Worm (Caenorhabditis elegans) whole organism, late embryonic: ENCODE data around the gene nhr-184.

Experiments
- C08G9.2 ChIP-seq: sonication (generic microtip); optimal IDR thresholded peaks from 2 replicates; lab custom pipeline; 2016; ENCODE audit warnings: mild to moderate bottlenecking, missing genetic modification characterization, moderate library complexity, missing compliant biosample characterization
- F13H6.1 ChIP-seq: sonication (generic microtip); optimal IDR thresholded peaks from 2 replicates; lab custom pipeline; 2016; ENCODE audit warnings: missing genetic modification characterization, missing compliant biosample characterization
- Y22D7AL.16 ChIP-seq: sonication (generic microtip); optimal IDR thresholded peaks from 2 replicates; lab custom pipeline; 2016; ENCODE audit warnings: missing genetic modification characterization, missing compliant biosample characterization
- ceh-24 ChIP-seq: sonication (generic microtip); optimal IDR thresholded peaks from 2 replicates; lab custom pipeline; 2016; ENCODE audit warnings: mild to moderate bottlenecking, missing genetic modification characterization, missing compliant biosample characterization
- ceh-31 ChIP-seq: sonication (generic microtip); optimal IDR thresholded peaks from 2 replicates; lab custom pipeline; 2016; ENCODE audit warnings: missing genetic modification characterization, missing compliant biosample characterization
- ceh-45 ChIP-seq: fragments of 200-800 bp; sonication (Bioruptor generic); IDR thresholded peaks from 2 replicates; pipeline ENCODE4 v1.3.6; 2022; ENCODE audit warnings: missing genetic modification reagents, missing genetic modification characterization, missing compliant biosample characterization
- ceh-48 ChIP-seq: sonication (generic microtip); optimal IDR thresholded peaks from 2 replicates; lab custom pipeline; 2016; ENCODE audit warnings: missing genetic modification characterization, inconsistent platforms, missing compliant biosample characterization
- dmd-4 ChIP-seq: sonication (generic microtip); optimal IDR thresholded peaks from 2 replicates; lab custom pipeline; 2016; ENCODE audit warnings: borderline replicate concordance, missing genetic modification characterization, missing compliant biosample characterization
- dve-1 ChIP-seq: sonication (generic microtip); optimal IDR thresholded peaks from 2 replicates; lab custom pipeline; 2017; ENCODE audit warnings: antibody characterized with exemption, mild to moderate bottlenecking, missing genetic modification characterization, missing compliant biosample characterization
- elt-2 ChIP-seq: sonication (generic microtip); optimal IDR thresholded peaks from 2 replicates; lab custom pipeline; 2016; ENCODE audit warnings: missing genetic modification reagents, missing genetic modification characterization, missing compliant biosample characterization
- lin-11 ChIP-seq: fragments of 200-800 bp; sonication (Bioruptor generic); optimal IDR thresholded peaks from 2 replicates; lab custom pipeline; 2018; ENCODE audit warnings: mild to moderate bottlenecking, missing genetic modification characterization, missing compliant biosample characterization
- madf-2 ChIP-seq: sonication (generic microtip); optimal IDR thresholded peaks from 2 replicates; lab custom pipeline; 2017; ENCODE audit warnings: missing genetic modification characterization, missing compliant biosample characterization
- nhr-232 ChIP-seq: sonication (generic microtip); optimal IDR thresholded peaks from 2 replicates; lab custom pipeline; 2016; ENCODE audit warnings: missing genetic modification characterization, missing compliant biosample characterization
- pha-2 ChIP-seq: sonication (generic microtip); optimal IDR thresholded peaks from 2 replicates; lab custom pipeline; 2017; ENCODE audit warnings: mild to moderate bottlenecking, missing genetic modification characterization, missing compliant biosample characterization
- pha-4 ChIP-seq: fragments of 150-350 bp; optimal IDR thresholded peaks from 2 replicates; lab custom pipeline; 2018; ENCODE audit warnings: missing biosample characterization, missing genetic modification reagents, missing genetic modification characterization
- rnt-1 ChIP-seq: sonication (generic microtip); optimal IDR thresholded peaks from 2 replicates; lab custom pipeline; 2016; ENCODE audit warnings: missing genetic modification characterization, missing compliant biosample characterization
- sdc-2 ChIP-seq: sonication (generic microtip); optimal IDR thresholded peaks from 2 replicates; lab custom pipeline; 2016; ENCODE audit warnings: missing genotype, missing genetic modification characterization, missing compliant biosample characterization
- tbx-2 ChIP-seq: sonication (generic microtip); optimal IDR thresholded peaks from 2 replicates; lab custom pipeline; 2016; ENCODE audit warnings: missing genetic modification characterization, missing compliant biosample characterization
- tbx-7 ChIP-seq: sonication (generic microtip); optimal IDR thresholded peaks from 2 replicates; lab custom pipeline; 2016; ENCODE audit warnings: missing genotype, missing genetic modification characterization, missing compliant biosample characterization
- unc-3 ChIP-seq, 2 experiments: fragments of 200-800 bp in 1 of 2; sonication (Bioruptor generic) in 1 of 2; sonication (generic microtip) in 1 of 2; conservative IDR thresholded peaks in 1 of 2; optimal IDR thresholded peaks in 1 of 2; 2 replicates each; pipeline versions ENCODE4 v1.3.6 to Lab custom; 2016 to 2022; ENCODE audit warnings: missing compliant biosample characterization in 2 of 2, missing genetic modification characterization in 2 of 2, missing genetic modification reagents in 1 of 2
- unc-42 ChIP-seq: sonication (generic microtip); optimal IDR thresholded peaks from 2 replicates; lab custom pipeline; 2016; ENCODE audit warnings: missing genotype, missing genetic modification characterization, missing compliant biosample characterization
- unc-55 ChIP-seq: sonication (generic microtip); optimal IDR thresholded peaks from 2 replicates; lab custom pipeline; 2017; ENCODE audit warnings: missing biosample characterization, missing genetic modification reagents, missing genetic modification characterization
- zip-5 ChIP-seq: sonication (generic microtip); optimal IDR thresholded peaks from 2 replicates; lab custom pipeline; 2016; ENCODE audit warnings: missing genetic modification characterization, missing compliant biosample characterization

The nhr-184 gene

DNA sequence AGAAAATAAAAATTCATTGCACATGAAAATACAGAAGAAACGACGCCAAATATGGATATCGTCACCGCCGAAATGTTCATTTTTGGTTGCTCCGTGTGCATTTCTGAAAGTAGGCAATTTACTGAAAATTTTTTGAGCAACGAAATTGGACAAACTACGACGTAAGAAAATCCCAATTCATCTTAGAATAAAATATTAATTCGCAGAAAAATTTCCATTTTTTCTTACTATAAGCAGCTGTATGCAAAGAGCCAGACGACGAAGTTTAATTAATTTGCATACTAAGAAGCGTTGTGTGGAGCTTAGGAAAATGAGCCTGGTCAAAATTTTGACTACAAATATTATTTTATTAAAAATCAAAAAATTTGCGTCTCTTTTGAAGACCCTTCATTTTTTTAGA lies 47.6 kb downstream of the nhr-184 start, which contains the start of gene srbc-19:
srbc-19 (minus strand) TSS at position 101 of the 400 bp plus-strand sequence.
- TF ChIP-seq ceh-24 = no peak
- TF ChIP-seq pha-4 = no peak
- no peak for TF ChIP-seq lin-11 (tag; lab: Kevin White, UChicago)
- no peak for TF ChIP-seq nhr-232 (tag; lab: Kevin White, UChicago)
- TF ChIP-seq unc-55 (GFP tag; lab: Kevin White, UChicago) = no peak
- no peak for TF ChIP-seq sdc-2 (tag; lab: Kevin White, UChicago)

DNA sequence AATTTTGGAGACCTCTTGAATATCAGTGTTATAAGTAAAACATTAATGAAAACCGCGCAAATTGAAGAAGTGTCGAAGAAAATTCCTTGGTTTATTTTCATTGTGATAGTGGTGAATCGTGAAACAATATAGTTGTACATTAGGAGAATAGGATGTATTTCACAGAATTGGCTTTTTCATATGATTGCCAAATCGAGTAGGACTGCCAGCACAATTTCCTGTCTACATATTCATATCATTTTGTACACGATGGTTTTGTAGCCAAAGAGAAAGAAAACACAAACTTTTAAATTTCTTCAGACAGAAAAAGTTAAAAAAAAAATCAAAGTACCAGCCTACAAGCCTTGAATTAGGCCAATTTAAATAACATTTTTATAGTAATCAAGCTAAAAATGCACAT lies 50.5 kb downstream of the nhr-184 start, which contains the start of gene str-255:
str-255 (minus strand) TSS at position 101 of the 400 bp plus-strand sequence.
- TF ChIP-seq rnt-1 (tag; lab: Kevin White, UChicago) (no peak), Y22D7AL.16 (tag; lab: Kevin White, UChicago) (no peak), nhr-232 (tag; lab: Kevin White, UChicago) (no peak), ceh-48 (tag; lab: Kevin White, UChicago) (no peak), madf-2 (tag; lab: Kevin White, UChicago) (no peak), F13H6.1 (tag; lab: Kevin White, UChicago) (no peak), pha-2 (tag; lab: Kevin White, UChicago) (no peak), dmd-4 (tag; lab: Kevin White, UChicago) (no peak), C08G9.2 (tag; lab: Kevin White, UChicago) (no peak), ceh-31 (tag; lab: Kevin White, UChicago) (no peak), dve-1 (tag; lab: Kevin White, UChicago) (no peak), ceh-45 (no peak), zip-5 (no peak), unc-3 (GFP tag; conservative IDR thresholded peaks at IDR 0.05; lab: Robert Waterston, UW) (no peak), unc-3 (tag; optimal IDR thresholded peaks at IDR 0.05; lab: Kevin White, UChicago) (no peak), unc-42 (tag; lab: Kevin White, UChicago) (no peak), elt-2 (no peak), tbx-2 (no peak), tbx-7 (tag; lab: Kevin White, UChicago) (no peak)
